Worm (Caenorhabditis elegans): ENCODE results near the gene clh-6.

- TF ChIP-seq ztf-11 (tag; optimal IDR thresholded peaks at IDR 0.05) (no peak), lin-39 (tag; optimal IDR thresholded peaks at IDR 0.05) (no peak), ama-1 (optimal IDR thresholded peaks at IDR 0.05) (no peak), lin-13 (GFP tag; optimal IDR thresholded peaks at IDR 0.05) (no peak), elt-3 (tag; optimal IDR thresholded peaks at IDR 0.05) (no peak), egl-27 (tag; optimal IDR thresholded peaks at IDR 0.05) (no peak), nhr-10 (tag; optimal IDR thresholded peaks at IDR 0.05) (no peak), elt-1 (tag; optimal IDR thresholded peaks at IDR 0.05) (no peak), mdl-1 (tag; optimal IDR thresholded peaks at IDR 0.05) (no peak), unc-55 (GFP tag; optimal IDR thresholded peaks at IDR 0.05) (no peak), ztf-4 (tag; optimal IDR thresholded peaks at IDR 0.05) (no peak), nhr-77 (tag; optimal IDR thresholded peaks at IDR 0.05) (no peak), nhr-12 (tag; optimal IDR thresholded peaks at IDR 0.05) (no peak), nhr-237 (tag; optimal IDR thresholded peaks at IDR 0.05) (no peak)
Measured at ce11 chrV:12011686-12012085, 51.5 kb downstream of the clh-6 start.
